Worm (Caenorhabditis elegans) whole organism, midembryonic: ENCODE results near the gene irld-59.

Experiments
- T22C8.4 ChIP-seq: fragments of 200-800 bp; sonication (Bioruptor generic); IDR thresholded peaks from 2 replicates; pipeline ENCODE4 v1.3.6; 2022; ENCODE audit warnings: missing genetic modification characterization, missing compliant biosample characterization
- cog-1 ChIP-seq: sonication (generic microtip); optimal IDR thresholded peaks from 2 replicates; lab custom pipeline; 2016; ENCODE audit warnings: missing genetic modification characterization, missing compliant biosample characterization
- flt-1 ChIP-seq: fragments of 200-800 bp; sonication (Bioruptor generic); IDR thresholded peaks from 2 replicates; pipeline ENCODE4 v1.3.6; 2022; ENCODE audit warnings: missing genetic modification characterization, missing compliant biosample characterization
- med-1 ChIP-seq: sonication (generic microtip); optimal IDR thresholded peaks from 2 replicates; lab custom pipeline; 2017; ENCODE audit warnings: missing genetic modification characterization, mild to moderate bottlenecking, missing compliant biosample characterization, antibody characterized with exemption, missing genetic modification reagents; ENCODE audit not compliant: insufficient read depth
- ref-1 ChIP-seq: fragments of 200-800 bp; sonication (Bioruptor generic); conservative IDR thresholded peaks from 2 replicates; pipeline ENCODE4 v1.3.6; 2022; ENCODE audit warnings: missing genetic modification reagents, missing genetic modification characterization, missing compliant biosample characterization
- tab-1 ChIP-seq: fragments of 200-800 bp; sonication (Bioruptor generic); IDR thresholded peaks from 2 replicates; pipeline ENCODE4 v1.3.6; 2022; ENCODE audit warnings: missing genetic modification characterization, missing compliant biosample characterization
- ztf-23 ChIP-seq: fragments of 200-800 bp; sonication (Bioruptor generic); IDR thresholded peaks from 2 replicates; pipeline ENCODE4 v1.3.6; 2022; ENCODE audit warnings: missing genetic modification reagents, missing genetic modification characterization, missing compliant biosample characterization
- ztf-29 ChIP-seq: fragments of 200-800 bp; sonication (Bioruptor generic); IDR thresholded peaks from 2 replicates; pipeline ENCODE4 v1.3.6; 2022; ENCODE audit warnings: missing genetic modification reagents, missing genetic modification characterization, missing compliant biosample characterization

DNA sequence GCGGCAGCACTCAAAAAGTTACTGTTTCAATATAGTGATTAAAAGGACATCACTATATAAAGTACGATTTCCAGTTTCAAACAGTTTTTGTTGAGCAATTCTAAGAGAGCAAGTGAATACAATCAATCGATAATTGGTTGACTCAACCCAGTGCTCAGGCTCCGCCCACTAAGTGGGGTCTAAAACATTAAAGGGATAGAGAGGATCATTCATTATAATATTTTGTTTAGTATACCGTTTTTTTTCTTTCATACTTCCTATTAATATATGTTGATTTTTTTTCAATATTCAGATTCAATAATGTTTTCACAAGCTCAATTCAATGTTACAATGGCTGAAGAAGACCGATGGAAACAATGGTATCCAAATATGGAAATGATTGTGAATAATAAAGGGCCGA is 13.3 kb upstream of the irld-59 start, which contains the start of gene tbx-39:
- TF ChIP-seq tab-1 (GFP tag; lab: Robert Waterston, UW) (no peak), cog-1 (tag; lab: Kevin White, UChicago) (no peak), flt-1 (no peak), ref-1 (no peak), T22C8.4 (no peak), ztf-23 (no peak), med-1 (GFP tag; lab: Kevin White, UChicago) (no peak), ztf-29 (no peak)
